Worm (Caenorhabditis elegans): ENCODE results near the gene dmsr-16.

dmsr-16 gene

DNA sequence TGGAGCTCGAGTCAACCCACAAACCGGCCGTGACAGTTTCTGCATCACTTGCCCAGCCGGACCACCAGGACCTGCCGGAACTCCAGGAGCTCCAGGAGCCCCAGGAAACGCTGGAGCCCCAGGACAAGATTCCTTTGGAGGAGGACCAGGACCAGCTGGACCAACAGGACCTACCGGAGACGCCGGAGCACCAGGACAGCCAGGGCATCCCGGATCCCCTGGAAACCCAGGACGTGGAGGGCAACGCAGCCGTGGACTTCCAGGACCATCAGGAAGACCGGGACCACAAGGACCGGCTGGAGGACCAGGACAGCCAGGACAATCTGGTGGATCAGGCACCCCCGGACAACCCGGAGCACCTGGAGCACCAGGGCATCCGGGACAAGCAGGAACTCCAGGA lies 21.2 kb upstream of the dmsr-16 start:
- TF ChIP-seq ztf-11 (tag; optimal IDR thresholded peaks at IDR 0.05) = no peak
- no peak for TF ChIP-seq cnd-1 (tag; optimal IDR thresholded peaks at IDR 0.05)
- no peak for TF ChIP-seq mab-5 (tag; optimal IDR thresholded peaks at IDR 0.05)
- TF ChIP-seq nhr-76 (tag; optimal IDR thresholded peaks at IDR 0.05) = no peak
- no peak for TF ChIP-seq nhr-2 (tag; optimal IDR thresholded peaks at IDR 0.05)
- TF ChIP-seq lin-13 (tag; optimal IDR thresholded peaks at IDR 0.05) = no peak
- no peak for TF ChIP-seq lsy-2 (tag; optimal IDR thresholded peaks at IDR 0.05)
- no peak for TF ChIP-seq flh-1 (GFP tag; optimal IDR thresholded peaks at IDR 0.05)
- no peak for TF ChIP-seq elt-3 (tag; optimal IDR thresholded peaks at IDR 0.05)
- TF ChIP-seq drap-1 (GFP tag; optimal IDR thresholded peaks at IDR 0.05) = no peak
- TF ChIP-seq unc-62 (GFP tag; optimal IDR thresholded peaks at IDR 0.05) = no peak
- no peak for TF ChIP-seq hlh-1 (tag; optimal IDR thresholded peaks at IDR 0.05)
- no peak for TF ChIP-seq sptf-1 (tag; optimal IDR thresholded peaks at IDR 0.05)
- TF ChIP-seq mls-2 (tag; optimal IDR thresholded peaks at IDR 0.05) = no peak

- TF ChIP-seq unc-120 (tag; optimal IDR thresholded peaks at IDR 0.05; ENCODE audit: poor library complexity, severe bottlenecking) = no peak
- no peak for TF ChIP-seq ces-1 (GFP tag; optimal IDR thresholded peaks at IDR 0.05)
- no peak for TF ChIP-seq sptf-1 (tag; optimal IDR thresholded peaks at IDR 0.05)
- TF ChIP-seq bed-3 (GFP tag; optimal IDR thresholded peaks at IDR 0.05) = no peak
- no peak for TF ChIP-seq unc-62 (GFP tag; optimal IDR thresholded peaks at IDR 0.05)
- TF ChIP-seq ztf-11 (tag; optimal IDR thresholded peaks at IDR 0.05) = no peak
- TF ChIP-seq elt-3 (tag; optimal IDR thresholded peaks at IDR 0.05) = no peak
These were observed 20.5 kb upstream of the dmsr-16 start, which contains the start of gene col-141 for ce11 chrV:6829404-6829803. Gene col-141, plus strand, starts transcription at chrV:6829704.

DNA sequence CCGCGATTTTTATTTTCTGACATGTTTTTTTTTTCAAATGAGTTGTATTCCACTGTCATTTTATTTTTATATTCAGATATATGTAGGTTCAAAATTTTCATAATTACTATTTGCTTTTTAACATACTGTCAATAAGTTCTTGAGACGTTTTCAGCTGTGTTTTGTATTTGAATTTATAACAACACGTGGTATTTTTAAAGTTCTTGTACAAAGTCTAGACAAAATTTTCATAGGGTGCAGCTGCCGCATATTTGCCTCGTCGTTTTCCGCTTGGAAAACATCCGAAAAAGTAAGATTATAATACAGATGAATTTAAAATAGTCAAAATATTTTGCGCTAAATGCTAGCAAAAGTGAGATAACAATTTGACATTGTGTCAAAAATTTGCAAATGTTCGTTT lies 19.9 kb upstream of the dmsr-16 start, which contains the start of gene dmsr-15:
dmsr-15 (minus strand) TSS at position 101 of the 400 bp plus-strand sequence.
- TF ChIP-seq zip-8 (tag; optimal IDR thresholded peaks at IDR 0.05) (no peak), ceh-39 (tag; optimal IDR thresholded peaks at IDR 0.05) (no peak), lsy-2 (tag; optimal IDR thresholded peaks at IDR 0.05) (no peak), unc-39 (tag; optimal IDR thresholded peaks at IDR 0.05) (no peak), ces-1 (GFP tag; optimal IDR thresholded peaks at IDR 0.05) (no peak), drap-1 (GFP tag; optimal IDR thresholded peaks at IDR 0.05) (no peak), mab-5 (tag; optimal IDR thresholded peaks at IDR 0.05) (no peak), flh-1 (GFP tag; optimal IDR thresholded peaks at IDR 0.05) (no peak), mep-1 (tag; optimal IDR thresholded peaks at IDR 0.05) (no peak), sem-2 (GFP tag; optimal IDR thresholded peaks at IDR 0.05) (no peak), nhr-76 (tag; optimal IDR thresholded peaks at IDR 0.05) (no peak), nhr-237 (tag; optimal IDR thresholded peaks at IDR 0.05) (no peak), hlh-1 (tag; optimal IDR thresholded peaks at IDR 0.05) (no peak)

ce11 chrV:6823432-6823831 lies 14.6 kb upstream of the dmsr-16 start:
- TF ChIP-seq mep-1 (tag; optimal IDR thresholded peaks at IDR 0.05) = no peak
- TF ChIP-seq elt-1 (tag; optimal IDR thresholded peaks at IDR 0.05; ENCODE audit: borderline replicate concordance, insufficient read depth) = no peak
- TF ChIP-seq elt-3 (tag; optimal IDR thresholded peaks at IDR 0.05) = no peak
- TF ChIP-seq tbx-8 (GFP tag; optimal IDR thresholded peaks at IDR 0.05) = no peak
- no peak for TF ChIP-seq flh-1 (GFP tag; optimal IDR thresholded peaks at IDR 0.05)
- no peak for TF ChIP-seq ham-2 (GFP tag; optimal IDR thresholded peaks at IDR 0.05)
- TF ChIP-seq lin-13 (tag; optimal IDR thresholded peaks at IDR 0.05) = no peak
- TF ChIP-seq nhr-76 (tag; optimal IDR thresholded peaks at IDR 0.05) = no peak
- TF ChIP-seq sem-2 (GFP tag; optimal IDR thresholded peaks at IDR 0.05) = no peak
- no peak for TF ChIP-seq mab-5 (tag; optimal IDR thresholded peaks at IDR 0.05)
- no peak for TF ChIP-seq pha-4 (tag; optimal IDR thresholded peaks at IDR 0.05)
- no peak for TF ChIP-seq lin-32 (GFP tag; optimal IDR thresholded peaks at IDR 0.05)

ce11 chrV:6821509-6821908 lies 12.6 kb upstream of the dmsr-16 start, which contains the start of gene T15B7.8:
Gene T15B7.8, plus strand, starts transcription at chrV:6821809.
- TF ChIP-seq flh-1 (GFP tag; optimal IDR thresholded peaks at IDR 0.05) (no peak), sem-2 (GFP tag; optimal IDR thresholded peaks at IDR 0.05) (no peak), ces-1 (GFP tag; optimal IDR thresholded peaks at IDR 0.05) (no peak), ceh-43 (GFP tag; optimal IDR thresholded peaks at IDR 0.05) (no peak), ztf-11 (tag; optimal IDR thresholded peaks at IDR 0.05) (no peak), ceh-39 (tag; optimal IDR thresholded peaks at IDR 0.05) (no peak), M03D4.4 (tag; optimal IDR thresholded peaks at IDR 0.05) (no peak), nhr-12 (tag; optimal IDR thresholded peaks at IDR 0.05) (no peak)
